Fruit fly (Drosophila melanogaster) Kc167 (cell line): ENCODE measurements around the gene CG43407.

ENCODE experiments used
- Myc ChIP-seq: fragments of >200 bp; optimal IDR thresholded peaks from 2 replicates; lab custom pipeline; 2017; ENCODE audit warnings: missing external identifiers
- Sin3A ChIP-seq: fragments of >200 bp; optimal IDR thresholded peaks from 2 replicates; lab custom pipeline; 2018; ENCODE audit warnings: missing external identifiers
- h ChIP-seq: fragments of >200 bp; optimal IDR thresholded peaks from 3 replicates; lab custom pipeline; 2018; ENCODE audit warnings: missing external identifiers
- insv ChIP-seq: fragments of >200 bp; optimal IDR thresholded peaks from 3 replicates; lab custom pipeline; 2018; ENCODE audit warnings: missing external identifiers
- psq ChIP-seq: fragments of >200 bp; optimal IDR thresholded peaks from 2 replicates; lab custom pipeline; 2017; ENCODE audit warnings: missing external identifiers
- ttk ChIP-seq: sonication (Bioruptor generic); optimal IDR thresholded peaks from 2 replicates; lab custom pipeline; 2017; ENCODE audit warnings: missing external identifiers

CG43407 gene

dm6 chr3L:19035163-19035900, 17.9 kb downstream of the CG43407 start:
- TF ChIP-seq Myc, result no peak
- TF ChIP-seq Sin3A (lab: Kevin White, UChicago), result no peak
- TF ChIP-seq psq, result no peak
- TF ChIP-seq h (lab: Kevin White, UChicago), result no peak
- no peak for TF ChIP-seq insv (lab: Kevin White, UChicago)
- no peak for TF ChIP-seq ttk (lab: Kevin White, UChicago)

dm6 chr3L:19033154-19033811, 19.9 kb downstream of the CG43407 start:
- TF ChIP-seq Sin3A (lab: Kevin White, UChicago) (no peak), ttk (lab: Kevin White, UChicago) (no peak)

DNA sequence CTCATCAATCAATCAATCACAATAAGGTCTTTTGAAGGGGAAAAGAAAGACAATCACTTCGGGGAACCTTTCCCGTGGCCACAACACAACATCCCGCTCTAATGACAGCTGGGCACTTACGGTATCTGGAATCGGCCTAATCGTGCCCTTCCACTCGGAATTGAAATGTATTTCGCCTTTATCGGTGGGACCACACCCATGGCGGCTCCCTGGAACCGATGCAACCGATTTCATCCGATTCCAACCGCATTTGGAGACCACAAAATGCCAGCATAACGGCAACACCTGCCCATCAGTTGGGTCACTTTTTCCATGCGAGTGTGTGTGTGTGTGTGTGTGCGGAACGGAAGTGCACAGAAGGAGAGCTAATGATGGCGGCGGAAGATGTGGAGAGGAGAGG, 20.5 kb downstream of the CG43407 start:
- TF ChIP-seq psq (no peak), insv (lab: Kevin White, UChicago) (no peak), ttk (lab: Kevin White, UChicago) (no peak), h (lab: Kevin White, UChicago) (no peak), Sin3A (lab: Kevin White, UChicago) (no peak), Myc (no peak)

DNA sequence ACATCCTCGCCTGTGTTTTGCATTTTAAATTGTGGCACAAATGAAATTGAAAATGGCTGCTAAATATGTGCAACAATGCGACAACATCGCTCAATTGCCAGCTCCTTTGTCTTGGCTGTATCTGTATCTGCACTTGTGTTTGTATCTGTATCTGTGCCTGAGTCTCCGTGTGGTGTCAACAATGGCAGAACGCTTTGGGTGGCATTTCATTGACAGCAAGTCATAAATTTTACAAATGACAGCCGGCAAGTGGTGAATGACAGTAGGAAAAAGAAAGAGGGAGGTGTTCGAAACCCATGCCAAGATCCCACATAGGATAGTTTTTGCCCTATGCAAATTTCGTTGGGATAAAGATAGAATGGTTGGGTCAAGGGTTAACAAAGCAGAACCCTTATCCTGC, 21.3 kb downstream of the CG43407 start:
- TF ChIP-seq psq (no peak), h (lab: Kevin White, UChicago) (no peak), Myc (no peak), Sin3A (lab: Kevin White, UChicago) (no peak), insv (lab: Kevin White, UChicago) (no peak), ttk (lab: Kevin White, UChicago) (no peak)

- TF ChIP-seq h (lab: Kevin White, UChicago) (no peak), psq (no peak), Myc (no peak), ttk (lab: Kevin White, UChicago) (no peak), Sin3A (lab: Kevin White, UChicago) (no peak), insv (lab: Kevin White, UChicago) (no peak)
Observed at dm6 chr3L:19027172-19027571, 26.0 kb downstream of the CG43407 start.

dm6 chr3L:19024800-19025199, 28.4 kb downstream of the CG43407 start:
- TF ChIP-seq h (lab: Kevin White, UChicago), result no peak
- TF ChIP-seq Myc, result no peak
- TF ChIP-seq psq, result no peak
- no peak for TF ChIP-seq Sin3A (lab: Kevin White, UChicago)
- no peak for TF ChIP-seq ttk (lab: Kevin White, UChicago)
- TF ChIP-seq insv (lab: Kevin White, UChicago), result no peak

dm6 chr3L:19021701-19022100, 31.5 kb downstream of the CG43407 start:
- TF ChIP-seq h (lab: Kevin White, UChicago) (no peak), psq (no peak), ttk (lab: Kevin White, UChicago) (no peak), Myc (no peak), Sin3A (lab: Kevin White, UChicago) (no peak), insv (lab: Kevin White, UChicago) (no peak)

DNA sequence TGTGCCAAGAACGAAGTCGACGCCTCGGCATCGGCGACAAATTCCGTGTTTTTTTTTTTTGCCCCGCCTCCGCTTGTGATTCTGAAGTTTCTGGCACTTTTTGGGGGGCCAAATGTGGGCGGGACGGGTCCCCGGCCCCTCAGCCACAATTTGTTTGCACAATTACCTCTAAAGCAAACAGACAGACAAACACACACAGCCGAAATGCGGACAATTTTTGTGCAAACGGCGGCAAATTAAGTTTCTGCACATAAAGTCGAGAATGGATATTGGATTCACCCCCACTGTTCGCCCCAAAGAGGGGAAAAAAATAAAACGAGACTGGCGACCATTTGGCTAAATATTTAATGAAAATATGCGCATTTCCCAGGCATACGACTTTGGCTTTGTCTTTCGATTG, 32.7 kb downstream of the CG43407 start:
- TF ChIP-seq psq (no peak), ttk (lab: Kevin White, UChicago) (no peak), Myc (no peak), h (lab: Kevin White, UChicago) (no peak), insv (lab: Kevin White, UChicago) (no peak), Sin3A (lab: Kevin White, UChicago) (no peak)

DNA sequence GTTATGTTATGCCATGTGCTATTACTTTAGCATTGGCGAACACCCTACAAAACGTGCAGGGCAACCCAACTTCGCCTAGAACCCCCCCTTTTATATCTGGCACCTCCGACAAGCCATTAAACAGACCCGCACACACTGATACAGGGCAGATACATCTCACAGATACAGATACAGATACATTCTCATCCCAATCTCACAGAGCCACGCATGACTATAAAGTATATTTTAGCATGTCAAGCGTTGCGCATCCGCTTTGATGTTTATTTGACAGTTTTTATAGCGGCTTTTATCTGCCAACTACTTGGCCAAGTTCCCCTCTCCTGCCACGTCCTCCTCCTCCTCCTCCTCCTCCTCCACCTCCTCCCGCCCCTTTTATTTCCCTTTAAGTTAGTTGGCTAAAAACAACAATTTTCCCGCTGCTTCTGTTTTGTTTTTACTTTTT, 33.9 kb downstream of the CG43407 start:
- TF ChIP-seq psq (no peak), Myc (no peak), insv (lab: Kevin White, UChicago) (no peak), h (lab: Kevin White, UChicago) (no peak), ttk (lab: Kevin White, UChicago) (no peak), Sin3A (lab: Kevin White, UChicago) (no peak)

- TF ChIP-seq insv (lab: Kevin White, UChicago) (no peak), h (lab: Kevin White, UChicago) (no peak), ttk (lab: Kevin White, UChicago) (no peak), psq (no peak), Sin3A (lab: Kevin White, UChicago) (no peak), Myc (no peak)
Observed at dm6 chr3L:19018440-19018839, 34.7 kb downstream of the CG43407 start.

dm6 chr3L:19016805-19017161, 36.4 kb downstream of the CG43407 start:
- TF ChIP-seq insv (lab: Kevin White, UChicago), result no peak

dm6 chr3L:19016133-19016804, 36.9 kb downstream of the CG43407 start:
- TF ChIP-seq Myc (no peak), ttk (lab: Kevin White, UChicago) (no peak), insv (lab: Kevin White, UChicago) (no peak), psq (no peak), Sin3A (lab: Kevin White, UChicago) (no peak), h (lab: Kevin White, UChicago) (no peak)
